Fruit fly (Drosophila melanogaster): ENCODE measurements around the gene ND-ACP.

ND-ACP gene

dm6 chr3L:1342133-1342580 is 12.4 kb downstream of the ND-ACP start, which contains the start of gene indra (continued):
- TF ChIP-seq CG1832 (GFP tag; optimal IDR thresholded peaks at IDR 0.05) (no peak), CG14965 (GFP tag; optimal IDR thresholded peaks at IDR 0.05; ENCODE audit: borderline replicate concordance) (no peak), CG6854 (GFP tag; optimal IDR thresholded peaks at IDR 0.05) (no peak), chinmo (GFP tag; IDR thresholded peaks at IDR 0.05; ENCODE audit: partially characterized antibody) (no peak), Atf-2 (GFP tag; optimal IDR thresholded peaks at IDR 0.05) (peak; percentile 13), dmrt99B (tag; optimal IDR thresholded peaks at IDR 0.05) (no peak), CG15601 (tag; optimal IDR thresholded peaks at IDR 0.05) (peak; percentile 37), Elba2 (GFP tag; optimal IDR thresholded peaks at IDR 0.05) (peak; percentile 58), CG3726 (GFP tag; IDR thresholded peaks at IDR 0.05) (no peak), CG3407 (GFP tag; optimal IDR thresholded peaks at IDR 0.05) (no peak), run (tag; optimal IDR thresholded peaks at IDR 0.05) (no peak), peb (GFP tag; IDR thresholded peaks at IDR 0.05) (no peak), NFAT (GFP tag; IDR thresholded peaks at IDR 0.05) (no peak), CG7372 (GFP tag; IDR thresholded peaks at IDR 0.05) (peak; percentile 26; the same call in 1 of the 2 replicates), CG12299 (tag; optimal IDR thresholded peaks at IDR 0.05) (no peak), HHEX (GFP tag; optimal IDR thresholded peaks at IDR 0.05) (no peak), CG13424 (tag; optimal IDR thresholded peaks at IDR 0.05) (peak; percentile 76), MESR4 (GFP tag; optimal IDR thresholded peaks at IDR 0.05) (peak; percentile 31), fd102C (GFP tag; optimal IDR thresholded peaks at IDR 0.05) (no peak), fd64A (GFP tag; optimal IDR thresholded peaks at IDR 0.05) (no peak), CG9817 (tag; optimal IDR thresholded peaks at IDR 0.05) (peak; percentile 59), NC2β (GFP tag; optimal IDR thresholded peaks at IDR 0.05) (peak; percentile 67), ranshi (GFP tag; IDR thresholded peaks at IDR 0.05) (peak; percentile 25; the same call in 1 of the 2 replicates), Nf-YC (tag; optimal IDR thresholded peaks at IDR 0.05) (no peak), z (GFP tag; IDR thresholded peaks at IDR 0.05) (no peak), Atf6 (GFP tag; IDR thresholded peaks at IDR 0.05) (peak; percentile 44; the same call in 1 of the 2 replicates), D (optimal IDR thresholded peaks at IDR 0.05) (no peak), D (GFP tag; optimal IDR thresholded peaks at IDR 0.05) (no peak), Nf-YA (GFP tag; IDR thresholded peaks at IDR 0.05) (no peak), Gug (GFP tag; IDR thresholded peaks at IDR 0.05) (no peak), pnt (GFP tag; optimal IDR thresholded peaks at IDR 0.05) (peak; percentile 42), aop (GFP tag; IDR thresholded peaks at IDR 0.05) (no peak), Side (GFP tag; optimal IDR thresholded peaks at IDR 0.05) (no peak), Ada2b (GFP tag; IDR thresholded peaks at IDR 0.05) (0 out of 2 replicates have a peak, but pooled peaks have one; percentile 40), Mrtf (GFP tag; IDR thresholded peaks at IDR 0.05) (no peak), CG16779 (GFP tag; IDR thresholded peaks at IDR 0.05) (no peak), ara (GFP tag; IDR thresholded peaks at IDR 0.05) (no peak), inv (GFP tag; IDR thresholded peaks at IDR 0.05; ENCODE audit: partially characterized antibody) (no peak; the same call in 1 of the 2 replicates), Dp (GFP tag; optimal IDR thresholded peaks at IDR 0.05) (peak; percentile 76), Mes4 (GFP tag; optimal IDR thresholded peaks at IDR 0.05) (peak; percentile 49), CG13296 (GFP tag; optimal IDR thresholded peaks at IDR 0.05) (no peak), Bteb2 (GFP tag; optimal IDR thresholded peaks at IDR 0.05) (peak; percentile 61), toy (GFP tag; IDR thresholded peaks at IDR 0.05) (no peak), cas (GFP tag; IDR thresholded peaks at IDR 0.05) (peak; percentile 56; the same call in 1 of the 2 replicates), dimm (GFP tag; IDR thresholded peaks at IDR 0.05) (no peak), chm (GFP tag; IDR thresholded peaks at IDR 0.05) (0 out of 2 replicates have a peak, but pooled peaks have one; percentile 29), p53 (GFP tag; optimal IDR thresholded peaks at IDR 0.05) (no peak), CG8089 (GFP tag; optimal IDR thresholded peaks at IDR 0.05) (peak; percentile 45), CG4820 (GFP tag; optimal IDR thresholded peaks at IDR 0.05) (peak; percentile 36), Drgx (GFP tag; IDR thresholded peaks at IDR 0.05) (no peak), so (GFP tag; IDR thresholded peaks at IDR 0.05) (no peak), CG12942 (GFP tag; optimal IDR thresholded peaks at IDR 0.05) (peak; percentile 36)
